Fruit fly (Drosophila melanogaster) whole organism, embryonic: ENCODE measurements around the gene slf.

Experiments
- Bgb ChIP-seq: fragments of 200-800 bp; sonication (Bioruptor generic); IDR thresholded peaks from 2 replicates; pipeline ENCODE4 v1.3.6; 2022; ENCODE audit warnings: missing biosample characterization, missing genetic modification characterization; ENCODE audit not compliant: partially characterized antibody
- Bteb2 ChIP-seq: fragments of 200-800 bp; sonication (Bioruptor generic); optimal IDR thresholded peaks from 2 replicates; lab custom pipeline; 2016; ENCODE audit warnings: missing biosample characterization, missing genetic modification characterization
- C15 ChIP-seq: fragments of 200-800 bp; sonication (Bioruptor generic); IDR thresholded peaks from 3 replicates; pipeline ENCODE4 v1.3.6; 2022; ENCODE audit warnings: missing biosample characterization, missing genetic modification characterization
- CG10267 ChIP-seq: fragments of 200-800 bp; sonication (Bioruptor generic); optimal IDR thresholded peaks from 2 replicates; lab custom pipeline; 2018; ENCODE audit warnings: missing biosample characterization, mild to moderate bottlenecking, missing genetic modification characterization, moderate library complexity
- CG11456 ChIP-seq: fragments of 200-800 bp; sonication (Bioruptor generic); IDR thresholded peaks from 3 replicates; pipeline ENCODE4 v1.3.6; 2022; ENCODE audit warnings: missing biosample characterization, missing genetic modification characterization
- CG11504 ChIP-seq: fragments of 200-800 bp; sonication (Bioruptor generic); optimal IDR thresholded peaks from 3 replicates; lab custom pipeline; 2019; ENCODE audit warnings: missing biosample characterization, mild to moderate bottlenecking, missing genetic modification characterization, moderate library complexity
- CG12659 ChIP-seq: fragments of 200-800 bp; sonication (Bioruptor generic); optimal IDR thresholded peaks from 3 replicates; lab custom pipeline; 2017; ENCODE audit warnings: mild to moderate bottlenecking, missing biosample characterization, missing genetic modification reagents, missing genetic modification characterization
- CG13123 ChIP-seq: fragments of 200-800 bp; sonication (Bioruptor generic); optimal IDR thresholded peaks from 2 replicates; lab custom pipeline; 2016; ENCODE audit warnings: missing biosample characterization, missing genetic modification characterization
- CG15479 ChIP-seq: fragments of 200-800 bp; sonication (Bioruptor generic); optimal IDR thresholded peaks from 3 replicates; lab custom pipeline; 2019; ENCODE audit warnings: missing biosample characterization, mild to moderate bottlenecking, missing genetic modification characterization, moderate library complexity
- CG15601 ChIP-seq: fragments of 200-800 bp; sonication (Bioruptor generic); optimal IDR thresholded peaks from 3 replicates; lab custom pipeline; 2019; ENCODE audit warnings: missing biosample characterization, mild to moderate bottlenecking, missing genetic modification characterization, moderate library complexity
- CG17186 ChIP-seq: fragments of 200-800 bp; sonication (Bioruptor generic); optimal IDR thresholded peaks from 3 replicates; lab custom pipeline; 2017; ENCODE audit warnings: missing biosample characterization, missing genetic modification reagents, missing genetic modification characterization
- CG17912 ChIP-seq: fragments of 200-800 bp; sonication (Bioruptor generic); optimal IDR thresholded peaks from 2 replicates; lab custom pipeline; 2018; ENCODE audit warnings: missing biosample characterization, mild to moderate bottlenecking, missing genetic modification characterization
- CG18764 ChIP-seq: fragments of 200-800 bp; sonication (Bioruptor generic); optimal IDR thresholded peaks from 3 replicates; lab custom pipeline; 2016; ENCODE audit warnings: missing biosample characterization, missing genetic modification characterization
- CG4328 ChIP-seq: fragments of 200-800 bp; sonication (Bioruptor generic); optimal IDR thresholded peaks from 3 replicates; lab custom pipeline; 2017; ENCODE audit warnings: missing biosample characterization, missing genetic modification reagents, missing genetic modification characterization
- CG7928 ChIP-seq: fragments of 200-800 bp; sonication (Bioruptor generic); optimal IDR thresholded peaks from 2 replicates; lab custom pipeline; 2017; ENCODE audit warnings: missing biosample characterization, mild to moderate bottlenecking, missing genetic modification characterization
- CG8765 ChIP-seq: fragments of 200-800 bp; sonication (Bioruptor generic); IDR thresholded peaks from 2 replicates; pipeline ENCODE4 v1.3.6; 2022; ENCODE audit warnings: missing biosample characterization, missing genetic modification characterization
- CG9797 ChIP-seq: fragments of 200-800 bp; sonication (Bioruptor generic); optimal IDR thresholded peaks from 3 replicates; lab custom pipeline; 2018; ENCODE audit warnings: missing biosample characterization, mild to moderate bottlenecking, missing genetic modification characterization
- CG9876 ChIP-seq: fragments of 200-800 bp; sonication (Bioruptor generic); optimal IDR thresholded peaks from 2 replicates; lab custom pipeline; 2016; ENCODE audit warnings: missing biosample characterization, missing genetic modification characterization
- Chrac-16 ChIP-seq: fragments of 200-800 bp; sonication (Bioruptor generic); optimal IDR thresholded peaks from 3 replicates; lab custom pipeline; 2016; ENCODE audit warnings: missing biosample characterization, missing genetic modification characterization
- D19A ChIP-seq: fragments of 200-800 bp; optimal IDR thresholded peaks from 3 replicates; lab custom pipeline; 2019; ENCODE audit warnings: missing biosample characterization, mild to moderate bottlenecking, missing genetic modification characterization, moderate library complexity
- Dp ChIP-seq: fragments of 200-800 bp; sonication (Bioruptor generic); optimal IDR thresholded peaks from 2 replicates; lab custom pipeline; 2018; ENCODE audit warnings: missing biosample characterization, mild to moderate bottlenecking, missing genetic modification characterization, moderate library complexity
- Ets97D ChIP-seq: fragments of 200-800 bp; sonication (Bioruptor generic); optimal IDR thresholded peaks from 3 replicates; lab custom pipeline; 2016; ENCODE audit warnings: missing biosample characterization, missing genetic modification characterization
- H15 ChIP-seq: fragments of 200-800 bp; sonication (Bioruptor generic); IDR thresholded peaks from 3 replicates; pipeline ENCODE4 v1.3.6; 2022; ENCODE audit warnings: missing biosample characterization, missing genetic modification characterization
- MTF-1 ChIP-seq: fragments of 200-800 bp; sonication (Bioruptor generic); optimal IDR thresholded peaks from 2 replicates; lab custom pipeline; 2018; ENCODE audit warnings: missing biosample characterization, mild to moderate bottlenecking, missing genetic modification characterization, borderline replicate concordance
- Med ChIP-seq: fragments of 200-800 bp; sonication (Bioruptor generic); peaks from one replicate; lab custom pipeline; 2016; ENCODE audit warnings: missing biosample characterization, missing genetic modification characterization, mild to moderate bottlenecking, inconsistent platforms, moderate library complexity
- Neu2 ChIP-seq: fragments of 200-800 bp; sonication (Bioruptor generic); optimal IDR thresholded peaks from 3 replicates; lab custom pipeline; 2016; ENCODE audit warnings: missing biosample characterization, missing genetic modification characterization, borderline replicate concordance
- Opbp ChIP-seq: fragments of 200-800 bp; sonication (Bioruptor generic); IDR thresholded peaks from 3 replicates; pipeline ENCODE4 v1.3.6; 2022; ENCODE audit warnings: missing biosample characterization, missing genetic modification characterization; ENCODE audit not compliant: partially characterized antibody
- Rx ChIP-seq: fragments of 200-800 bp; sonication (Bioruptor generic); IDR thresholded peaks from 2 replicates; pipeline ENCODE4 v1.3.6; 2022; ENCODE audit warnings: missing biosample characterization, missing genetic modification characterization
- Six4 ChIP-seq: fragments of 200-800 bp; sonication (Bioruptor generic); optimal IDR thresholded peaks from 2 replicates; lab custom pipeline; 2016; ENCODE audit warnings: missing biosample characterization, missing genetic modification characterization
- Sox100B ChIP-seq: fragments of 200-800 bp; sonication (Bioruptor generic); optimal IDR thresholded peaks from 3 replicates; lab custom pipeline; 2018; ENCODE audit warnings: missing biosample characterization, mild to moderate bottlenecking, missing genetic modification characterization
- Xrp1 ChIP-seq: fragments of 200-800 bp; sonication (Bioruptor generic); IDR thresholded peaks from 2 replicates; pipeline ENCODE4 v1.3.6; 2022; ENCODE audit warnings: missing biosample characterization, missing genetic modification characterization
- amos ChIP-seq: fragments of 200-800 bp; sonication (Bioruptor generic); IDR thresholded peaks from 2 replicates; pipeline ENCODE4 v1.3.6; 2022; ENCODE audit warnings: missing biosample characterization, missing genetic modification characterization; ENCODE audit not compliant: partially characterized antibody
- bab2 ChIP-seq: fragments of 200-800 bp; sonication (Bioruptor generic); optimal IDR thresholded peaks from 2 replicates; lab custom pipeline; 2016; ENCODE audit warnings: missing biosample characterization, missing genetic modification characterization
- cad ChIP-seq: fragments of >200 bp; optimal IDR thresholded peaks from 2 replicates; lab custom pipeline; 2017; ENCODE audit warnings: missing biosample characterization, missing genetic modification characterization
- cas ChIP-seq: fragments of 200-800 bp; sonication (Bioruptor generic); IDR thresholded peaks from 2 replicates; pipeline ENCODE4 v1.3.6; 2022; ENCODE audit warnings: missing biosample characterization, missing genetic modification characterization
- crp ChIP-seq, 2 experiments: fragments of 200-800 bp; sonication (Bioruptor generic); optimal IDR thresholded peaks; 2 replicates in 1 of 2; 3 replicates in 1 of 2; lab custom pipeline; 2017; ENCODE audit warnings: missing biosample characterization in 2 of 2, missing genetic modification characterization in 2 of 2, mild to moderate bottlenecking in 1 of 2, moderate library complexity in 1 of 2
- danr ChIP-seq: fragments of 200-800 bp; sonication (Bioruptor generic); IDR thresholded peaks from 2 replicates; pipeline ENCODE4 v1.3.6; 2022; ENCODE audit warnings: missing biosample characterization, missing genetic modification characterization
- fd64A ChIP-seq: fragments of 200-800 bp; sonication (Bioruptor generic); optimal IDR thresholded peaks from 3 replicates; lab custom pipeline; 2018; ENCODE audit warnings: missing biosample characterization, mild to moderate bottlenecking, missing genetic modification characterization
- gt ChIP-seq: fragments of 200-800 bp; sonication (Bioruptor generic); IDR thresholded peaks from 2 replicates; pipeline ENCODE4 v1.3.6; 2022; ENCODE audit warnings: missing biosample characterization, missing genetic modification characterization
- hb ChIP-seq: fragments of 200-800 bp; sonication (Bioruptor generic); IDR thresholded peaks from 3 replicates; pipeline ENCODE4 v1.3.6; 2022; ENCODE audit warnings: missing biosample characterization, missing genetic modification characterization; ENCODE audit not compliant: partially characterized antibody
- kni ChIP-seq: fragments of 200-800 bp; sonication (Bioruptor generic); optimal IDR thresholded peaks from 3 replicates; lab custom pipeline; 2017; ENCODE audit warnings: mild to moderate bottlenecking, missing biosample characterization, missing genetic modification reagents, missing genetic modification characterization
- nom ChIP-seq: fragments of 200-800 bp; sonication (Bioruptor generic); optimal IDR thresholded peaks from 2 replicates; lab custom pipeline; 2017; ENCODE audit warnings: missing biosample characterization, missing genetic modification characterization, mild to moderate bottlenecking, moderate library complexity, missing genetic modification reagents
- phol ChIP-seq: fragments of 200-800 bp; sonication (Bioruptor generic); optimal IDR thresholded peaks from 3 replicates; lab custom pipeline; 2018; ENCODE audit warnings: missing biosample characterization, mild to moderate bottlenecking, missing genetic modification characterization, moderate library complexity
- prd ChIP-seq, 3 experiments: fragments of >200 bp in 2 of 3; fragments of 200-800 bp in 1 of 3; sonication (Bioruptor generic) in 1 of 3; optimal IDR thresholded peaks in 2 of 3; IDR thresholded peaks in 1 of 3; 2 replicates in 2 of 3; 3 replicates in 1 of 3; pipeline versions ENCODE4 v1.3.6 to Lab custom; 2017 to 2022; ENCODE audit warnings: missing biosample characterization in 1 of 3, missing genetic modification characterization in 1 of 3
- slp2 ChIP-seq: fragments of 200-800 bp; sonication (Bioruptor generic); optimal IDR thresholded peaks from 2 replicates; lab custom pipeline; 2016; ENCODE audit warnings: missing biosample characterization, missing genetic modification characterization
- tll ChIP-seq, 2 experiments: fragments of 200-800 bp in 1 of 2; fragments of >200 bp in 1 of 2; sonication (Bioruptor generic) in 1 of 2; optimal IDR thresholded peaks; 2 replicates each; lab custom pipeline; 2017 to 2019; ENCODE audit warnings: missing biosample characterization in 2 of 2, missing genetic modification characterization in 2 of 2, mild to moderate bottlenecking in 1 of 2, moderate library complexity in 1 of 2
- wdn ChIP-seq: fragments of 200-800 bp; sonication (Bioruptor generic); IDR thresholded peaks from 2 replicates; pipeline ENCODE4 v1.3.6; 2022; ENCODE audit warnings: missing biosample characterization, missing genetic modification characterization
- zen ChIP-seq: fragments of 200-800 bp; sonication (Bioruptor generic); optimal IDR thresholded peaks from 3 replicates; lab custom pipeline; 2018; ENCODE audit warnings: missing biosample characterization, mild to moderate bottlenecking, missing genetic modification characterization, moderate library complexity

slf gene

dm6 chr2L:4825695-4826094 is 24.0 kb upstream of the slf start:
- TF ChIP-seq H15 (GFP tag; lab: Robert Waterston, UW) (no peak), nom (GFP tag; lab: Kevin White, UChicago) (peak; percentile 15), Opbp (GFP tag; lab: Robert Waterston, UW) (no peak)

- TF ChIP-seq CG8765 (GFP tag; lab: Robert Waterston, UW): no peak
- no peak for TF ChIP-seq CG4328 (GFP tag; lab: Kevin White, UChicago)
- no peak for TF ChIP-seq CG9797
- no peak for TF ChIP-seq CG15601
- peak; percentile 77 for TF ChIP-seq CG15479 (GFP tag; lab: Kevin White, UChicago)
- TF ChIP-seq CG13123 (GFP tag; lab: Kevin White, UChicago): no peak
- no peak for TF ChIP-seq Dp (GFP tag; lab: Kevin White, UChicago)
- no peak for TF ChIP-seq CG17912 (GFP tag; lab: Kevin White, UChicago)
- TF ChIP-seq crp (GFP tag; optimal IDR thresholded peaks at IDR 0.05; lab: Kevin White, UChicago): no peak
- TF ChIP-seq kni (GFP tag; lab: Kevin White, UChicago): peak; percentile 10
- no peak for TF ChIP-seq CG7928 (GFP tag; lab: Kevin White, UChicago)
- no peak for TF ChIP-seq Sox100B (GFP tag; lab: Kevin White, UChicago)
- no peak for TF ChIP-seq wdn (GFP tag; lab: Robert Waterston, UW)
- no peak for TF ChIP-seq gt (GFP tag; lab: Robert Waterston, UW)
- no peak for TF ChIP-seq Six4 (GFP tag; lab: Kevin White, UChicago)
- no peak for TF ChIP-seq prd (optimal IDR thresholded peaks at IDR 0.05; lab: Kevin White, UChicago)
- 0 out of 3 replicates have a peak, but pooled peaks have one; percentile 29 for TF ChIP-seq prd (GFP tag; IDR thresholded peaks at IDR 0.05; lab: Robert Waterston, UW)
- no peak for TF ChIP-seq fd64A (GFP tag; lab: Kevin White, UChicago)
- no peak for TF ChIP-seq D19A (tag; lab: Kevin White, UChicago)
- TF ChIP-seq cas: no peak
- no peak for TF ChIP-seq hb (GFP tag; lab: Robert Waterston, UW)
- no peak for TF ChIP-seq Neu2 (GFP tag; lab: Kevin White, UChicago)
- TF ChIP-seq CG10267 (tag; lab: Kevin White, UChicago): no peak
- TF ChIP-seq Rx (GFP tag; lab: Robert Waterston, UW): no peak
- peak in 1 of 2 experiments; percentile 76 for TF ChIP-seq tll (GFP tag; optimal IDR thresholded peaks at IDR 0.05; lab: Kevin White, UChicago)
- no peak for TF ChIP-seq Xrp1
- TF ChIP-seq CG9876 (GFP tag; lab: Kevin White, UChicago): no peak
- TF ChIP-seq CG18764 (GFP tag; lab: Kevin White, UChicago): no peak
- no peak for TF ChIP-seq CG11504 (tag; lab: Kevin White, UChicago)
- no peak for TF ChIP-seq slp2 (GFP tag; lab: Kevin White, UChicago)
- TF ChIP-seq amos (GFP tag; lab: Robert Waterston, UW): no peak
- TF ChIP-seq Med (GFP tag; lab: Kevin White, UChicago): no peak
- no peak for TF ChIP-seq CG17186
- no peak for TF ChIP-seq phol (tag; lab: Kevin White, UChicago)
- no peak for TF ChIP-seq MTF-1 (GFP tag; lab: Kevin White, UChicago)
- no peak for TF ChIP-seq Ets97D (GFP tag; lab: Kevin White, UChicago)
- peak; percentile 90 for TF ChIP-seq zen (tag; lab: Kevin White, UChicago)
- TF ChIP-seq Bteb2 (GFP tag; lab: Kevin White, UChicago): no peak
- no peak for TF ChIP-seq C15 (GFP tag; lab: Robert Waterston, UW)
- peak; percentile 68 for TF ChIP-seq cad (GFP tag; lab: Kevin White, UChicago)
- no peak for TF ChIP-seq Chrac-16 (GFP tag; lab: Kevin White, UChicago)
- 0 out of 2 replicates have a peak, but pooled peaks have one; percentile 11 for TF ChIP-seq danr (GFP tag; lab: Robert Waterston, UW)
- TF ChIP-seq CG11456: no peak
- TF ChIP-seq CG12659 (GFP tag; lab: Kevin White, UChicago): no peak
- TF ChIP-seq Bgb (GFP tag; lab: Robert Waterston, UW): no peak
- TF ChIP-seq bab2: no peak
Observed at dm6 chr2L:4823797-4824196, 22.1 kb upstream of the slf start.
